Fruit fly (Drosophila melanogaster): ENCODE data around the gene CheB93b.
A peak's percentile ranks its signal among the peaks of the same experiment; 100 is the strongest.

DNA sequence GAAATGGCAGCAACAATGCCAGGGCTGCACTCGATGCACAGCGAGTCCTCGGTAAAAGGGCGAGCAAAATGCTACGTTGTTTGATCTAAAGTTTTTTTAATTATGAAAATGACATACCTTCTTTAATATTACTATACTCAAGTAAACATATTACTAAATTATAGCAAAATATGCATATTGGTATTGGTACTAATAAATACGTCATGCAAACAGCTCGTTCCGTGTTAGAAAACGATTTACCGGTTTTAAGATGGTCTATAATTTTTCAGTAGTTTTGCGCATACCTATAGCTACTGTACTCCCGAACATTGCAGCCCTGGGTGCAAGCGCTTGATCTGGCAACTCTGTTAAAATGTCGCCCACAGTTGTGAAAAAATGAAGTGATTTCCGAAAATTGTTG lies 43.7 kb upstream of the CheB93b start:
- TF ChIP-seq Pif1A (GFP tag; optimal IDR thresholded peaks at IDR 0.05) (no peak), CG13204 (GFP tag; optimal IDR thresholded peaks at IDR 0.05) (no peak), EcR (GFP tag; optimal IDR thresholded peaks at IDR 0.05) (peak; percentile 13), D1 (tag; optimal IDR thresholded peaks at IDR 0.05) (no peak), CG12605 (GFP tag; IDR thresholded peaks at IDR 0.05) (no peak; the same call in 1 of the 2 replicates), CG8159 (tag; optimal IDR thresholded peaks at IDR 0.05) (peak; percentile 96), CG34367 (tag; optimal IDR thresholded peaks at IDR 0.05) (peak; percentile 90), CG4496 (GFP tag; IDR thresholded peaks at IDR 0.05) (peak; percentile 94), fd96Ca (GFP tag; IDR thresholded peaks at IDR 0.05) (no peak; the same call in 2 of the 3 replicates)
